Fruit fly (Drosophila melanogaster) whole organism, embryonic: ENCODE measurements around the gene Tgt.

ENCODE experiments used
- BEAF-32 ChIP-seq: fragments of 200-800 bp; sonication (Bioruptor generic); optimal IDR thresholded peaks from 3 replicates; lab custom pipeline; 2017; ENCODE audit warnings: missing biosample characterization, missing genetic modification characterization, mild to moderate bottlenecking, moderate library complexity, missing genetic modification reagents
- Bgb ChIP-seq: fragments of 200-800 bp; sonication (Bioruptor generic); IDR thresholded peaks from 2 replicates; pipeline ENCODE4 v1.3.6; 2022; ENCODE audit warnings: missing biosample characterization, missing genetic modification characterization; ENCODE audit not compliant: partially characterized antibody
- CG10321 ChIP-seq: fragments of 200-800 bp; sonication (Bioruptor generic); IDR thresholded peaks from 2 replicates; pipeline ENCODE4 v1.3.6; 2022; ENCODE audit warnings: missing biosample characterization, missing genetic modification characterization
- CG10431 ChIP-seq: fragments of 200-800 bp; sonication (Bioruptor generic); optimal IDR thresholded peaks from 3 replicates; lab custom pipeline; 2018; ENCODE audit warnings: missing biosample characterization, mild to moderate bottlenecking, missing genetic modification characterization
- CG13287 ChIP-seq: fragments of 200-800 bp; sonication (Bioruptor generic); IDR thresholded peaks from 2 replicates; pipeline ENCODE4 v1.3.6; 2022; ENCODE audit warnings: missing biosample characterization, missing genetic modification characterization; ENCODE audit not compliant: partially characterized antibody
- CG14860 ChIP-seq: fragments of 200-800 bp; sonication (Bioruptor generic); IDR thresholded peaks from 3 replicates; pipeline ENCODE4 v1.3.6; 2022; ENCODE audit warnings: missing biosample characterization, missing genetic modification characterization; ENCODE audit not compliant: partially characterized antibody
- CG16815 ChIP-seq: fragments of 200-800 bp; sonication (Bioruptor generic); optimal IDR thresholded peaks from 3 replicates; lab custom pipeline; 2017; ENCODE audit warnings: missing biosample characterization, mild to moderate bottlenecking, missing genetic modification characterization
- CG2116 ChIP-seq: fragments of 200-800 bp; sonication (Bioruptor generic); optimal IDR thresholded peaks from 3 replicates; lab custom pipeline; 2018; ENCODE audit warnings: missing biosample characterization, mild to moderate bottlenecking, missing genetic modification characterization
- CG2129 ChIP-seq: fragments of 200-800 bp; sonication (Bioruptor generic); IDR thresholded peaks from 2 replicates; pipeline ENCODE4 v1.3.6; 2022; ENCODE audit warnings: missing biosample characterization, missing genetic modification characterization; ENCODE audit not compliant: partially characterized antibody
- CG3407 ChIP-seq: fragments of 200-800 bp; sonication (Bioruptor generic); optimal IDR thresholded peaks from 2 replicates; lab custom pipeline; 2018; ENCODE audit warnings: missing biosample characterization, mild to moderate bottlenecking, missing genetic modification characterization
- CG34224 ChIP-seq: fragments of 200-800 bp; sonication (Bioruptor generic); IDR thresholded peaks from 3 replicates; pipeline ENCODE4 v1.3.6; 2022; ENCODE audit warnings: missing biosample characterization, missing genetic modification characterization; ENCODE audit not compliant: partially characterized antibody
- CG4328 ChIP-seq: fragments of 200-800 bp; sonication (Bioruptor generic); optimal IDR thresholded peaks from 3 replicates; lab custom pipeline; 2017; ENCODE audit warnings: missing biosample characterization, missing genetic modification reagents, missing genetic modification characterization
- CG5180 ChIP-seq: fragments of 200-800 bp; sonication (Bioruptor generic); optimal IDR thresholded peaks from 3 replicates; lab custom pipeline; 2017; ENCODE audit warnings: missing biosample characterization, missing genetic modification characterization, mild to moderate bottlenecking, moderate library complexity, missing genetic modification reagents
- CG6689 ChIP-seq: fragments of 200-800 bp; sonication (Bioruptor generic); IDR thresholded peaks from 2 replicates; pipeline ENCODE4 v1.3.6; 2022; ENCODE audit warnings: missing biosample characterization, missing genetic modification characterization
- CG6791 ChIP-seq: fragments of 200-800 bp; sonication (Bioruptor generic); IDR thresholded peaks from 3 replicates; pipeline ENCODE4 v1.3.6; 2022; ENCODE audit warnings: missing biosample characterization, missing genetic modification characterization; ENCODE audit not compliant: partially characterized antibody
- CG7963 ChIP-seq: fragments of 200-800 bp; sonication (Bioruptor generic); IDR thresholded peaks from 3 replicates; pipeline ENCODE4 v1.3.6; 2022; ENCODE audit warnings: missing biosample characterization, missing genetic modification characterization; ENCODE audit not compliant: partially characterized antibody
- Chrac-16 ChIP-seq: fragments of 200-800 bp; sonication (Bioruptor generic); optimal IDR thresholded peaks from 3 replicates; lab custom pipeline; 2016; ENCODE audit warnings: missing biosample characterization, missing genetic modification characterization
- Dll ChIP-seq: fragments of 200-800 bp; sonication (Bioruptor generic); IDR thresholded peaks from 4 replicates; pipeline ENCODE4 v1.3.6; 2022; ENCODE audit warnings: missing biosample characterization, missing genetic modification characterization; ENCODE audit not compliant: partially characterized antibody
- Doc3 ChIP-seq: fragments of 200-800 bp; sonication (Bioruptor generic); IDR thresholded peaks from 3 replicates; pipeline ENCODE4 v1.3.6; 2022; ENCODE audit warnings: missing biosample characterization, missing genetic modification characterization; ENCODE audit not compliant: partially characterized antibody
- Dp ChIP-seq: fragments of 200-800 bp; sonication (Bioruptor generic); optimal IDR thresholded peaks from 2 replicates; lab custom pipeline; 2018; ENCODE audit warnings: missing biosample characterization, mild to moderate bottlenecking, missing genetic modification characterization, moderate library complexity
- Dref ChIP-seq: fragments of 200-800 bp; sonication (Bioruptor generic); IDR thresholded peaks from 2 replicates; pipeline ENCODE4 v1.3.6; 2022; ENCODE audit warnings: missing biosample characterization, missing genetic modification characterization
- E2f2 ChIP-seq: fragments of 200-800 bp; sonication (Bioruptor generic); IDR thresholded peaks from 2 replicates; pipeline ENCODE4 v1.3.6; 2022; ENCODE audit warnings: missing biosample characterization, missing genetic modification characterization
- MBD-R2 ChIP-seq: fragments of 200-800 bp; sonication (Bioruptor generic); IDR thresholded peaks from 2 replicates; pipeline ENCODE4 v1.3.6; 2022; ENCODE audit warnings: missing biosample characterization, missing genetic modification characterization
- Neu2 ChIP-seq: fragments of 200-800 bp; sonication (Bioruptor generic); optimal IDR thresholded peaks from 3 replicates; lab custom pipeline; 2016; ENCODE audit warnings: missing biosample characterization, missing genetic modification characterization, borderline replicate concordance
- PHDP ChIP-seq: fragments of 200-800 bp; sonication (Bioruptor generic); optimal IDR thresholded peaks from 3 replicates; lab custom pipeline; 2018; ENCODE audit warnings: missing biosample characterization, mild to moderate bottlenecking, missing genetic modification characterization, moderate library complexity
- Pdp1 ChIP-seq, 2 experiments: fragments of 200-800 bp; sonication (Bioruptor generic); optimal IDR thresholded peaks; 3 replicates each; lab custom pipeline; 2016; ENCODE audit warnings: missing biosample characterization in 2 of 2, missing genetic modification characterization in 2 of 2, mild to moderate bottlenecking in 1 of 2, moderate library complexity in 1 of 2
- Scr ChIP-seq: fragments of 200-800 bp; sonication (Bioruptor generic); IDR thresholded peaks from 2 replicates; pipeline ENCODE4 v1.3.6; 2022; ENCODE audit warnings: missing biosample characterization, missing genetic modification characterization; ENCODE audit not compliant: partially characterized antibody
- Sin3A ChIP-seq: fragments of >200 bp; optimal IDR thresholded peaks from 2 replicates; lab custom pipeline; 2018
- Sry-δ ChIP-seq: fragments of 200-800 bp; sonication (Bioruptor generic); optimal IDR thresholded peaks from 2 replicates; lab custom pipeline; 2016; ENCODE audit warnings: missing biosample characterization, missing genetic modification characterization
- ato ChIP-seq: fragments of 200-800 bp; sonication (Bioruptor generic); IDR thresholded peaks from 2 replicates; pipeline ENCODE4 v1.3.6; 2022; ENCODE audit warnings: missing biosample characterization, missing genetic modification characterization; ENCODE audit not compliant: partially characterized antibody
- bigmax ChIP-seq: fragments of 200-800 bp; sonication (Bioruptor generic); optimal IDR thresholded peaks from 2 replicates; lab custom pipeline; 2018; ENCODE audit warnings: missing biosample characterization, mild to moderate bottlenecking, missing genetic modification characterization
- chinmo ChIP-seq: fragments of 200-800 bp; sonication (Bioruptor generic); IDR thresholded peaks from 4 replicates; pipeline ENCODE4 v1.3.6; 2022; ENCODE audit warnings: missing biosample characterization, missing genetic modification characterization; ENCODE audit not compliant: partially characterized antibody
- crp ChIP-seq, 2 experiments: fragments of 200-800 bp; sonication (Bioruptor generic); optimal IDR thresholded peaks; 2 replicates in 1 of 2; 3 replicates in 1 of 2; lab custom pipeline; 2017; ENCODE audit warnings: missing biosample characterization in 2 of 2, missing genetic modification characterization in 2 of 2, mild to moderate bottlenecking in 1 of 2, moderate library complexity in 1 of 2
- gcm ChIP-seq: fragments of 200-800 bp; sonication (Bioruptor generic); optimal IDR thresholded peaks from 2 replicates; lab custom pipeline; 2019; ENCODE audit warnings: missing biosample characterization, mild to moderate bottlenecking, missing genetic modification characterization, moderate library complexity
- hb ChIP-seq: fragments of 200-800 bp; sonication (Bioruptor generic); IDR thresholded peaks from 3 replicates; pipeline ENCODE4 v1.3.6; 2022; ENCODE audit warnings: missing biosample characterization, missing genetic modification characterization; ENCODE audit not compliant: partially characterized antibody
- hbn ChIP-seq: fragments of 200-800 bp; sonication (Bioruptor generic); IDR thresholded peaks from 2 replicates; pipeline ENCODE4 v1.3.6; 2022; ENCODE audit warnings: missing biosample characterization, missing genetic modification characterization; ENCODE audit not compliant: partially characterized antibody
- knrl ChIP-seq: fragments of 200-800 bp; sonication (Bioruptor generic); IDR thresholded peaks from 3 replicates; pipeline ENCODE4 v1.3.6; 2022; ENCODE audit warnings: missing biosample characterization, missing genetic modification characterization; ENCODE audit not compliant: partially characterized antibody
- nerfin-2 ChIP-seq: fragments of 200-800 bp; sonication (Bioruptor generic); IDR thresholded peaks from 2 replicates; pipeline ENCODE4 v1.3.6; 2022; ENCODE audit warnings: missing biosample characterization, missing genetic modification characterization; ENCODE audit not compliant: partially characterized antibody
- pzg ChIP-seq: fragments of 200-800 bp; sonication (Bioruptor generic); optimal IDR thresholded peaks from 3 replicates; lab custom pipeline; 2018; ENCODE audit warnings: missing biosample characterization, mild to moderate bottlenecking, missing genetic modification characterization, moderate library complexity
- shn ChIP-seq: fragments of 200-800 bp; sonication (Bioruptor generic); optimal IDR thresholded peaks from 3 replicates; lab custom pipeline; 2016; ENCODE audit warnings: missing biosample characterization, missing genetic modification characterization
- sna ChIP-seq: fragments of 200-800 bp; sonication (Bioruptor generic); IDR thresholded peaks from 2 replicates; pipeline ENCODE4 v1.3.6; 2022; ENCODE audit warnings: missing biosample characterization, missing genetic modification characterization; ENCODE audit not compliant: partially characterized antibody
- tna ChIP-seq: fragments of 200-800 bp; sonication (Bioruptor generic); IDR thresholded peaks from 2 replicates; pipeline ENCODE4 v1.3.6; 2022; ENCODE audit warnings: missing biosample characterization, missing genetic modification characterization; ENCODE audit not compliant: partially characterized antibody
- unc-4 ChIP-seq: fragments of 200-800 bp; sonication (Bioruptor generic); IDR thresholded peaks from 2 replicates; pipeline ENCODE4 v1.3.6; 2022; ENCODE audit warnings: missing biosample characterization, missing genetic modification characterization; ENCODE audit not compliant: partially characterized antibody
- vnd ChIP-seq: fragments of 200-800 bp; sonication (Bioruptor generic); IDR thresholded peaks from 3 replicates; pipeline ENCODE4 v1.3.6; 2022; ENCODE audit warnings: missing biosample characterization, missing genetic modification characterization; ENCODE audit not compliant: partially characterized antibody
- zen2 ChIP-seq: fragments of 200-800 bp; sonication (Bioruptor generic); IDR thresholded peaks from 3 replicates; pipeline ENCODE4 v1.3.6; 2022; ENCODE audit warnings: missing biosample characterization, missing genetic modification characterization; ENCODE audit not compliant: partially characterized antibody

Tgt gene

DNA sequence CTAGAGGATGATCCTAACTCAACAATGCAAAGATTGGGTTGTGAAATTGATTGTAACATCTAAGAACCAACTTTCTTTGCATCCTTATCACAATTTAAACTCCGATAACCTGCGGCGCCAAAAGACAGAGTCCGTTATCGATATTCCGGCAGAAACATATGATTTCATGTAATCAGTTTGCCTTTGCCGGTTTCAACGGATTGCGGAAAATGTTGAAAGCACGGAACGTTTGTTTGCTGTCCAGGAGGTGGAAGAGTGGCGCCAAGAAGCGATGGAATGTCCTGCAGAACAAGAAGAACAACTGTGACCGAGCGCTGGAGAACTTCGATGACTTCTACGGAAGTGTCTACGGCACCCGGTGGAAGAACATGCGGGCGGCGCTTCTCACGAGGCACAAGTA lies 36.2 kb upstream of the Tgt start:
- peak; percentile 74; the same call in 1 of the 2 replicates for TF ChIP-seq nerfin-2 (GFP tag; lab: Robert Waterston, UW)
- peak; percentile 86 for TF ChIP-seq zen2 (GFP tag; lab: Robert Waterston, UW)
- TF ChIP-seq CG5180 (GFP tag; lab: Kevin White, UChicago) = no peak
- TF ChIP-seq Dp = peak; percentile 87
- peak in 1 of 2 experiments; percentile 83 for TF ChIP-seq crp (GFP tag; optimal IDR thresholded peaks at IDR 0.05; lab: Kevin White, UChicago)
- 0 out of 3 replicates have a peak, but pooled peaks have one; percentile 47 for TF ChIP-seq CG6791
- TF ChIP-seq Bgb (GFP tag; lab: Robert Waterston, UW) = peak; percentile 43; the same call in 1 of the 2 replicates
- TF ChIP-seq CG10321 (GFP tag; lab: Robert Waterston, UW) = no peak
- TF ChIP-seq unc-4 (GFP tag; lab: Robert Waterston, UW) = peak; percentile 64
- peak; percentile 30 for TF ChIP-seq pzg (GFP tag; lab: Kevin White, UChicago)
- peak; percentile 31; the same call in 1 of the 2 replicates for TF ChIP-seq ato (GFP tag; lab: Robert Waterston, UW)
- TF ChIP-seq CG10431 (GFP tag; lab: Kevin White, UChicago) = peak; percentile 46
- 0 out of 2 replicates have a peak, but pooled peaks have one; percentile 19 for TF ChIP-seq CG2129 (GFP tag; lab: Robert Waterston, UW)
- no peak for TF ChIP-seq Neu2 (GFP tag; lab: Kevin White, UChicago)
- TF ChIP-seq BEAF-32 = peak; percentile 47
- peak; percentile 53; the same call in 2 of the 3 replicates for TF ChIP-seq CG7963 (GFP tag; lab: Robert Waterston, UW)
- no peak for TF ChIP-seq CG16815
- TF ChIP-seq Chrac-16 = no peak
- 0 out of 3 replicates have a peak, but pooled peaks have one; percentile 8 for TF ChIP-seq knrl (GFP tag; lab: Robert Waterston, UW)
- peak; percentile 50; the same call in 1 of the 2 replicates for TF ChIP-seq tna (GFP tag; lab: Robert Waterston, UW)
- TF ChIP-seq Pdp1 (GFP tag; optimal IDR thresholded peaks at IDR 0.05; lab: Kevin White, UChicago) = peak in 1 of 2 experiments; percentile 69
- peak; percentile 70 for TF ChIP-seq MBD-R2 (GFP tag; lab: Robert Waterston, UW)
- 0 out of 4 replicates have a peak, but pooled peaks have one; percentile 58 for TF ChIP-seq chinmo (GFP tag; lab: Robert Waterston, UW)
- peak; percentile 33 for TF ChIP-seq Sry-δ (GFP tag; lab: Kevin White, UChicago)
- peak; percentile 46; the same call in 1 of the 3 replicates for TF ChIP-seq vnd (GFP tag; lab: Robert Waterston, UW)
- no peak for TF ChIP-seq CG6689 (GFP tag; lab: Robert Waterston, UW)
- no peak for TF ChIP-seq shn (GFP tag; lab: Kevin White, UChicago)
- TF ChIP-seq PHDP (tag; lab: Kevin White, UChicago) = no peak
- peak; percentile 58 for TF ChIP-seq Scr (GFP tag; lab: Robert Waterston, UW)
- TF ChIP-seq hb = peak; percentile 65; the same call in 1 of the 3 replicates
- TF ChIP-seq Dref (GFP tag; lab: Robert Waterston, UW) = peak; percentile 69
- peak; percentile 53; the same call in 1 of the 2 replicates for TF ChIP-seq hbn (GFP tag; lab: Robert Waterston, UW)
- TF ChIP-seq CG34224 = peak; percentile 72
- TF ChIP-seq gcm (GFP tag; lab: Kevin White, UChicago) = peak; percentile 88
- TF ChIP-seq CG3407 (GFP tag; lab: Kevin White, UChicago) = no peak
- no peak for TF ChIP-seq bigmax (GFP tag; lab: Kevin White, UChicago)
- TF ChIP-seq Doc3 (GFP tag; lab: Robert Waterston, UW) = peak; percentile 44; the same call in 2 of the 3 replicates
- peak; percentile 70 for TF ChIP-seq CG2116 (GFP tag; lab: Kevin White, UChicago)
- peak; percentile 59; the same call in 2 of the 3 replicates for TF ChIP-seq CG14860 (GFP tag; lab: Robert Waterston, UW)
- TF ChIP-seq CG4328 = no peak
- peak; percentile 3 for TF ChIP-seq Sin3A (lab: Kevin White, UChicago)
- TF ChIP-seq CG13287 (GFP tag; lab: Robert Waterston, UW) = peak; percentile 78
- TF ChIP-seq E2f2 (GFP tag; lab: Robert Waterston, UW) = peak; percentile 90
- TF ChIP-seq Dll (GFP tag; lab: Robert Waterston, UW) = peak; percentile 72
- peak; percentile 53 for TF ChIP-seq sna (GFP tag; lab: Robert Waterston, UW)
